Fruit fly (Drosophila melanogaster) whole organism, embryonic: ENCODE measurements around the gene SPH93.
A peak's percentile ranks its signal among the peaks of the same experiment; 100 is the strongest.

Experiments
- Abd-B ChIP-seq: fragments of 200-800 bp; sonication (Bioruptor generic); optimal IDR thresholded peaks from 2 replicates; lab custom pipeline; 2018; ENCODE audit warnings: missing biosample characterization, mild to moderate bottlenecking, missing genetic modification characterization, moderate library complexity
- Asciz ChIP-seq: fragments of 200-800 bp; sonication (Bioruptor generic); optimal IDR thresholded peaks from 2 replicates; lab custom pipeline; 2017; ENCODE audit warnings: missing biosample characterization, mild to moderate bottlenecking, missing genetic modification characterization, missing genetic modification reagents
- Bgb ChIP-seq: fragments of 200-800 bp; sonication (Bioruptor generic); IDR thresholded peaks from 2 replicates; pipeline ENCODE4 v1.3.6; 2022; ENCODE audit warnings: missing biosample characterization, missing genetic modification characterization; ENCODE audit not compliant: partially characterized antibody
- CG10462 ChIP-seq: fragments of 200-800 bp; sonication (Bioruptor generic); optimal IDR thresholded peaks from 2 replicates; lab custom pipeline; 2016; ENCODE audit warnings: missing biosample characterization, missing genetic modification characterization
- CG10979 ChIP-seq: fragments of 200-800 bp; sonication (Bioruptor generic); optimal IDR thresholded peaks from 2 replicates; lab custom pipeline; 2018; ENCODE audit warnings: missing biosample characterization, mild to moderate bottlenecking, missing genetic modification characterization, moderate library complexity
- CG11085 ChIP-seq: fragments of 200-800 bp; sonication (Bioruptor generic); IDR thresholded peaks from 2 replicates; pipeline ENCODE4 v1.3.6; 2022; ENCODE audit warnings: missing biosample characterization, missing genetic modification characterization
- CG12236 ChIP-seq: fragments of 200-800 bp; sonication (Bioruptor generic); optimal IDR thresholded peaks from 2 replicates; lab custom pipeline; 2016; ENCODE audit warnings: missing biosample characterization, missing genetic modification characterization
- CG13287 ChIP-seq: fragments of 200-800 bp; sonication (Bioruptor generic); IDR thresholded peaks from 2 replicates; pipeline ENCODE4 v1.3.6; 2022; ENCODE audit warnings: missing biosample characterization, missing genetic modification characterization; ENCODE audit not compliant: partially characterized antibody
- CG13894 ChIP-seq: fragments of 200-800 bp; sonication (Bioruptor generic); optimal IDR thresholded peaks from 3 replicates; lab custom pipeline; 2018; ENCODE audit warnings: missing biosample characterization, mild to moderate bottlenecking, missing genetic modification characterization, moderate library complexity
- CG14014 ChIP-seq: fragments of 200-800 bp; sonication (Bioruptor generic); IDR thresholded peaks from 2 replicates; pipeline ENCODE4 v1.3.6; 2022; ENCODE audit warnings: missing biosample characterization, missing genetic modification characterization
- CG1603 ChIP-seq: fragments of 200-800 bp; sonication (Bioruptor generic); optimal IDR thresholded peaks from 2 replicates; lab custom pipeline; 2019; ENCODE audit warnings: missing biosample characterization, mild to moderate bottlenecking, missing genetic modification characterization, moderate library complexity
- CG17912 ChIP-seq: fragments of 200-800 bp; sonication (Bioruptor generic); optimal IDR thresholded peaks from 2 replicates; lab custom pipeline; 2018; ENCODE audit warnings: missing biosample characterization, mild to moderate bottlenecking, missing genetic modification characterization
- CG2199 ChIP-seq: fragments of 200-800 bp; sonication (Bioruptor generic); IDR thresholded peaks from 3 replicates; pipeline ENCODE4 v1.3.6; 2022; ENCODE audit warnings: missing biosample characterization, missing genetic modification characterization
- CG32532 ChIP-seq: fragments of 200-800 bp; sonication (Bioruptor generic); IDR thresholded peaks from 2 replicates; pipeline ENCODE4 v1.3.6; 2022; ENCODE audit warnings: missing biosample characterization, missing genetic modification characterization
- CG32767 ChIP-seq: fragments of 200-800 bp; sonication (Bioruptor generic); IDR thresholded peaks from 2 replicates; pipeline ENCODE4 v1.3.6; 2022; ENCODE audit warnings: missing biosample characterization, missing genetic modification characterization
- CG4360 ChIP-seq: fragments of 200-800 bp; sonication (Bioruptor generic); IDR thresholded peaks from 2 replicates; pipeline ENCODE4 v1.3.6; 2022; ENCODE audit warnings: missing biosample characterization, missing genetic modification characterization
- CG4424 ChIP-seq: fragments of 200-800 bp; sonication (Bioruptor generic); optimal IDR thresholded peaks from 3 replicates; lab custom pipeline; 2016; ENCODE audit warnings: missing biosample characterization, missing genetic modification characterization
- CG7556 ChIP-seq: fragments of 200-800 bp; sonication (Bioruptor generic); optimal IDR thresholded peaks from 2 replicates; lab custom pipeline; 2017; ENCODE audit warnings: missing biosample characterization, mild to moderate bottlenecking, missing genetic modification characterization
- CG7928 ChIP-seq: fragments of 200-800 bp; sonication (Bioruptor generic); optimal IDR thresholded peaks from 2 replicates; lab custom pipeline; 2017; ENCODE audit warnings: missing biosample characterization, mild to moderate bottlenecking, missing genetic modification characterization
- CG9797 ChIP-seq: fragments of 200-800 bp; sonication (Bioruptor generic); optimal IDR thresholded peaks from 3 replicates; lab custom pipeline; 2018; ENCODE audit warnings: missing biosample characterization, mild to moderate bottlenecking, missing genetic modification characterization
- CrebB ChIP-seq: fragments of 200-800 bp; sonication (Bioruptor generic); optimal IDR thresholded peaks from 3 replicates; lab custom pipeline; 2018; ENCODE audit warnings: missing biosample characterization, mild to moderate bottlenecking, missing genetic modification characterization
- D19A ChIP-seq: fragments of 200-800 bp; optimal IDR thresholded peaks from 3 replicates; lab custom pipeline; 2019; ENCODE audit warnings: missing biosample characterization, mild to moderate bottlenecking, missing genetic modification characterization, moderate library complexity
- Dad ChIP-seq: fragments of 200-800 bp; sonication (Bioruptor generic); optimal IDR thresholded peaks from 3 replicates; lab custom pipeline; 2016; ENCODE audit warnings: missing biosample characterization, missing genetic modification characterization
- H15 ChIP-seq: fragments of 200-800 bp; sonication (Bioruptor generic); IDR thresholded peaks from 3 replicates; pipeline ENCODE4 v1.3.6; 2022; ENCODE audit warnings: missing biosample characterization, missing genetic modification characterization
- Hr51 ChIP-seq, 2 experiments: fragments of 200-800 bp; sonication (Bioruptor generic); optimal IDR thresholded peaks; 2 replicates in 1 of 2; 3 replicates in 1 of 2; lab custom pipeline; 2016 to 2018; ENCODE audit warnings: missing biosample characterization in 2 of 2, missing genetic modification characterization in 2 of 2, mild to moderate bottlenecking in 1 of 2, moderate library complexity in 1 of 2
- Lhr ChIP-seq: fragments of 200-800 bp; sonication (Bioruptor generic); optimal IDR thresholded peaks from 3 replicates; lab custom pipeline; 2017; ENCODE audit warnings: mild to moderate bottlenecking, missing biosample characterization, missing genetic modification reagents, missing genetic modification characterization
- Rfx ChIP-seq: fragments of 200-800 bp; sonication (Bioruptor generic); IDR thresholded peaks from 2 replicates; pipeline ENCODE4 v1.3.6; 2022; ENCODE audit warnings: missing biosample characterization, missing genetic modification characterization
- Side ChIP-seq: fragments of 200-800 bp; sonication (Bioruptor generic); optimal IDR thresholded peaks from 2 replicates; lab custom pipeline; 2016; ENCODE audit warnings: missing biosample characterization, missing genetic modification characterization
- cas ChIP-seq: fragments of 200-800 bp; sonication (Bioruptor generic); IDR thresholded peaks from 2 replicates; pipeline ENCODE4 v1.3.6; 2022; ENCODE audit warnings: missing biosample characterization, missing genetic modification characterization
- chinmo ChIP-seq: fragments of 200-800 bp; sonication (Bioruptor generic); IDR thresholded peaks from 4 replicates; pipeline ENCODE4 v1.3.6; 2022; ENCODE audit warnings: missing biosample characterization, missing genetic modification characterization; ENCODE audit not compliant: partially characterized antibody
- crc ChIP-seq: fragments of 200-800 bp; sonication (Bioruptor generic); optimal IDR thresholded peaks from 2 replicates; lab custom pipeline; 2016; ENCODE audit warnings: missing biosample characterization, missing genetic modification characterization
- eyg ChIP-seq: fragments of 200-800 bp; sonication (Bioruptor generic); optimal IDR thresholded peaks from 3 replicates; lab custom pipeline; 2016; ENCODE audit warnings: missing biosample characterization, missing genetic modification characterization
- gcm ChIP-seq: fragments of 200-800 bp; sonication (Bioruptor generic); optimal IDR thresholded peaks from 2 replicates; lab custom pipeline; 2019; ENCODE audit warnings: missing biosample characterization, mild to moderate bottlenecking, missing genetic modification characterization, moderate library complexity
- gem ChIP-seq: fragments of 200-800 bp; sonication (Bioruptor generic); optimal IDR thresholded peaks from 2 replicates; lab custom pipeline; 2019; ENCODE audit warnings: missing biosample characterization, mild to moderate bottlenecking, missing genetic modification characterization, moderate library complexity
- gsb-n ChIP-seq: fragments of 200-800 bp; sonication (Bioruptor generic); optimal IDR thresholded peaks from 3 replicates; lab custom pipeline; 2018; ENCODE audit warnings: missing biosample characterization, mild to moderate bottlenecking, missing genetic modification characterization
- hkb ChIP-seq, 2 experiments: fragments of 200-800 bp in 1 of 2; fragments of >200 bp in 1 of 2; sonication (Bioruptor generic) in 1 of 2; IDR thresholded peaks in 1 of 2; optimal IDR thresholded peaks in 1 of 2; 2 replicates each; pipeline versions ENCODE4 v1.3.6 to Lab custom; 2017 to 2022; ENCODE audit warnings: missing biosample characterization in 1 of 2, missing genetic modification characterization in 1 of 2
- luna ChIP-seq: fragments of 200-800 bp; sonication (Bioruptor generic); optimal IDR thresholded peaks from 2 replicates; lab custom pipeline; 2016; ENCODE audit warnings: missing biosample characterization, missing genetic modification characterization
- nmo ChIP-seq: fragments of 200-800 bp; sonication (Bioruptor generic); optimal IDR thresholded peaks from 2 replicates; lab custom pipeline; 2018; ENCODE audit warnings: missing biosample characterization, mild to moderate bottlenecking, missing genetic modification characterization, moderate library complexity
- odd ChIP-seq: fragments of 200-800 bp; sonication (Bioruptor generic); optimal IDR thresholded peaks from 2 replicates; lab custom pipeline; 2017; ENCODE audit warnings: missing biosample characterization, mild to moderate bottlenecking, missing genetic modification characterization
- sc ChIP-seq, 3 experiments: fragments of >200 bp in 2 of 3; fragments of 200-800 bp in 1 of 3; sonication (Bioruptor generic) in 1 of 3; optimal IDR thresholded peaks; 2 replicates in 2 of 3; 3 replicates in 1 of 3; lab custom pipeline; 2017; ENCODE audit warnings: mild to moderate bottlenecking in 1 of 3, missing biosample characterization in 1 of 3, missing genetic modification characterization in 1 of 3, missing genetic modification reagents in 1 of 3
- schlank ChIP-seq: fragments of 200-800 bp; sonication (Bioruptor generic); optimal IDR thresholded peaks from 2 replicates; lab custom pipeline; 2018; ENCODE audit warnings: missing biosample characterization, mild to moderate bottlenecking, missing genetic modification characterization
- tin ChIP-seq: fragments of 200-800 bp; sonication (Bioruptor generic); optimal IDR thresholded peaks from 3 replicates; lab custom pipeline; 2016; ENCODE audit warnings: missing biosample characterization, missing genetic modification characterization
- tup ChIP-seq: fragments of 200-800 bp; sonication (Bioruptor generic); optimal IDR thresholded peaks from 2 replicates; lab custom pipeline; 2016; ENCODE audit warnings: missing biosample characterization, mild to moderate bottlenecking, missing genetic modification characterization, moderate library complexity

The SPH93 gene

DNA sequence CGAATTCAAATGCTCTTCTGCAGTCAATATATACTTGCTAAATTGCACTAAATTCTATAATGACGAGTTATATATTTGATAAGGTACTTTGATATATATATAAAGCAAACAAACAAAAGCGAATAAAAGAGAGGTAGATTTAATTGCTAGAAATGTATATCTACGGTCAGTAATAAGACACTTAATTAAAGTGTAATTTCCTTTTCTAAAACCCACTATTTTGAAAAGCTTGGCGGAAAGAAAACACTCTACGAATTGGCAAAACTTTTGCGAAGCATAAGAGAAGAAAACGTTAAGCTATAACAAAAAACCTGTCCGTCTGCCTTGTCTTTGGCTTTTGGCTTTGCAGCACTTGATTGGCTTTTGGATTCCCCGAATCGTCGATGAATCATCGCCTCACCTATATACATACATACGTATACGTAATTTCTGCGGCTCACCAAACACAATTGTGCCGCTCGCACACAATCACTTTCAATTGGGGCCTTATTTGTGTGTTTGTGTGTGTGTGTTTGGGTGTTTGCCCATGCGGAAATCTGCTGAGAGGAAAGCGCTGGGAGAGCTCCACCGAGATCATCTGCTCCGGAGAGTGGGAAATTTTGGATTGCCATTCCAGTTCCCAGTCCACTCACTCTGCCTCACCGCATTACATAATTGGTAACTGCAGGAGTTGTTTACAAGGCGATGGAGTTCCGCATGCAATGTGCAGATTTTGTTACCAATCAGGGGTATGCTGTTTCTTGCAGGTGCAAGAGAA lies 24.9 kb downstream of the SPH93 start (continued):
- TF ChIP-seq Hr51 (GFP tag; optimal IDR thresholded peaks at IDR 0.05; lab: Kevin White, UChicago) (peak in 1 of 2 experiments; percentile 35), D19A (tag; lab: Kevin White, UChicago) (peak; percentile 12), gem (peak; percentile 36), CG9797 (GFP tag; lab: Kevin White, UChicago) (no peak), chinmo (GFP tag; lab: Robert Waterston, UW) (peak; percentile 76; the same call in 3 of the 4 replicates), nmo (GFP tag; lab: Kevin White, UChicago) (no peak), CG4424 (GFP tag; lab: Kevin White, UChicago) (no peak)
- TF ChIP-seq, all 482 proteins: peak for 20

DNA sequence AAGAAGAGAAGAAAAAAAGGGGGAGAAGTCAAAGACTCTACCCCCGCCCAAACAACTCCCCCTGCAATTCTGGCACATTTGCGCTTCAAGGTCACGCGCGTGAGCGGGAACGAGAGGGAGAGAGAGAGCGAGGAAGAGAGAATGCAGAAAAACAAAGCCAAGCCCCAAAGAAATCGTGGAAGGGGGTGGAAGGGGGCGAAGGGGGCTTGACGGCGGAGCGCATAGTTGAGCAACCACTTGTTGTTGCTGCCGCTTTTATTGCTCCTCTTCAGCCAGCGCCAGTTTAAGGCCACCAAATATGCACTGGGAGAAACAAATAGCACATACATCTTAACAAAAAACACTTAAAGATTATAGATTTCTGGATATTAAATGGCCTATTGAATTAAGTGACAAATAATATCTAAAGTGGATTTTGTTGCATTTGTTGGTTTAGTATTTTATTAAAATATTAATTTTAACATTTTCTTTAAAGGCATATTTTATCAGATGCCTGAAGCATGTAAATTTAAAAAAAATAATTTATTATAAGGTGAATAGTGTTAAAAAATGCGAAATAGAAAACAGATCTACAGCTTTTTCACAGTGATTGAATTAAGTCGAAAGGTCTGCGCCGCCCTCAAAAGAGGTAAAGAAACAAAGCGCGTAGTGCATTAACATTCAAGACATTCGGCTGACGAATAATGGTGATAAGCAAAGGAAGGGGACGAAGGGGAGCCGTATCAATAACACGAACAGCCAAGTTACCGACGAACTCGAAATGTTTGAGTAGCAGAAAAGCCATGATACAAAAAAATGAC lies 25.7 kb downstream of the SPH93 start:
- no peak for TF ChIP-seq schlank (tag; lab: Kevin White, UChicago)
- TF ChIP-seq gsb-n (tag; lab: Kevin White, UChicago), result peak; percentile 90
- TF ChIP-seq CG32767 (GFP tag; lab: Robert Waterston, UW), result peak; percentile 86
- peak; percentile 82 for TF ChIP-seq CG11085 (GFP tag; lab: Robert Waterston, UW)
- peak; percentile 29 for TF ChIP-seq CG10462 (GFP tag; lab: Kevin White, UChicago)
- peak; percentile 40 for TF ChIP-seq tup
- peak; percentile 57; the same call in 1 of the 2 replicates for TF ChIP-seq cas (GFP tag; lab: Robert Waterston, UW)
- peak; percentile 90 for TF ChIP-seq H15 (GFP tag; lab: Robert Waterston, UW)
- peak; percentile 98 for TF ChIP-seq CG10979
- no peak for TF ChIP-seq Dad (GFP tag; lab: Kevin White, UChicago)
- TF ChIP-seq CG1603 (tag; lab: Kevin White, UChicago), result peak; percentile 20
- no peak for TF ChIP-seq CG9797 (GFP tag; lab: Kevin White, UChicago)
- peak; percentile 69 for TF ChIP-seq CG7928 (GFP tag; lab: Kevin White, UChicago)
- no peak; the same call in 1 of the 2 replicates for TF ChIP-seq Bgb (GFP tag; lab: Robert Waterston, UW)
- peak; percentile 97 for TF ChIP-seq gcm
- no peak for TF ChIP-seq CG12236 (GFP tag; lab: Kevin White, UChicago)
- peak; percentile 86 for TF ChIP-seq tin (GFP tag; lab: Kevin White, UChicago)
- TF ChIP-seq luna (GFP tag; lab: Kevin White, UChicago), result no peak
- TF ChIP-seq CG13287 (GFP tag; lab: Robert Waterston, UW), result peak; percentile 12; the same call in 1 of the 2 replicates
- peak; percentile 97 for TF ChIP-seq Abd-B
- TF ChIP-seq hkb (optimal IDR thresholded peaks at IDR 0.05; lab: Kevin White, UChicago), result no peak
- peak; percentile 82 for TF ChIP-seq hkb (GFP tag; IDR thresholded peaks at IDR 0.05; lab: Robert Waterston, UW)
- TF ChIP-seq Asciz, result peak; percentile 98
- peak; percentile 11 for TF ChIP-seq eyg
- TF ChIP-seq CG17912, result no peak
- TF ChIP-seq crc (GFP tag; lab: Kevin White, UChicago), result peak; percentile 9
- peak; percentile 87 for TF ChIP-seq CrebB (tag; lab: Kevin White, UChicago)
- peak; percentile 30 for TF ChIP-seq Side (GFP tag; lab: Kevin White, UChicago)
- peak; percentile 91 for TF ChIP-seq odd (GFP tag; lab: Kevin White, UChicago)
- peak; percentile 75 for TF ChIP-seq CG4360
- TF ChIP-seq CG14014 (GFP tag; lab: Robert Waterston, UW), result peak; percentile 94
- peak; percentile 72 for TF ChIP-seq CG13894 (tag; lab: Kevin White, UChicago)
- TF ChIP-seq CG32532 (GFP tag; lab: Robert Waterston, UW), result peak; percentile 87
- no peak for TF ChIP-seq Lhr (GFP tag; lab: Kevin White, UChicago)
- TF ChIP-seq Rfx (GFP tag; lab: Robert Waterston, UW), result peak; percentile 58; the same call in 1 of the 2 replicates
- no peak for TF ChIP-seq sc (optimal IDR thresholded peaks at IDR 0.05; lab: Kevin White, UChicago)
- peak; percentile 92 for TF ChIP-seq sc (GFP tag; optimal IDR thresholded peaks at IDR 0.05; lab: Kevin White, UChicago)
- peak; percentile 98 for TF ChIP-seq CG7556 (GFP tag; lab: Kevin White, UChicago)
- peak; percentile 16; the same call in 1 of the 3 replicates for TF ChIP-seq CG2199
